Worm (Caenorhabditis elegans) whole organism, mixed stage, embryonic: ENCODE results near the gene Y39B6A.25.

ENCODE experiments used
- M03D4.4 ChIP-seq: sonication (generic microtip); optimal IDR thresholded peaks from 2 replicates; lab custom pipeline; 2017; ENCODE audit warnings: mild to moderate bottlenecking, missing genetic modification characterization, missing compliant biosample characterization
- bed-3 ChIP-seq: fragments of 200-800 bp; sonication (Bioruptor generic); optimal IDR thresholded peaks from 3 replicates; lab custom pipeline; 2018; ENCODE audit warnings: mild to moderate bottlenecking, missing genetic modification characterization, moderate library complexity, missing compliant biosample characterization
- blmp-1 ChIP-seq: fragments of 150-350 bp; optimal IDR thresholded peaks from 2 replicates; lab custom pipeline; 2014; ENCODE audit warnings: missing biosample characterization, missing genetic modification characterization
- ceh-39 ChIP-seq: fragments of 150-350 bp; optimal IDR thresholded peaks from 2 replicates; lab custom pipeline; 2014; ENCODE audit warnings: missing biosample characterization, missing genetic modification characterization
- cnd-1 ChIP-seq: fragments of 200-800 bp; sonication (Bioruptor generic); optimal IDR thresholded peaks from 2 replicates; lab custom pipeline; 2018; ENCODE audit warnings: mild to moderate bottlenecking, missing genetic modification characterization, missing compliant biosample characterization
- elt-1 ChIP-seq: sonication (generic microtip); optimal IDR thresholded peaks from 2 replicates; lab custom pipeline; 2017; ENCODE audit warnings: missing genetic modification characterization, mild to moderate bottlenecking, missing compliant biosample characterization, antibody characterized with exemption, moderate library complexity, borderline replicate concordance; ENCODE audit not compliant: insufficient read depth
- elt-3 ChIP-seq: fragments of 150-350 bp; optimal IDR thresholded peaks from 2 replicates; lab custom pipeline; 2014; ENCODE audit warnings: missing biosample characterization, missing genetic modification characterization
- flh-1 ChIP-seq: fragments of 200-800 bp; sonication (Bioruptor generic); optimal IDR thresholded peaks from 2 replicates; lab custom pipeline; 2018; ENCODE audit warnings: mild to moderate bottlenecking, missing genetic modification characterization, moderate library complexity, missing compliant biosample characterization
- ham-2 ChIP-seq: fragments of 200-800 bp; sonication (Bioruptor generic); optimal IDR thresholded peaks from 2 replicates; lab custom pipeline; 2018; ENCODE audit warnings: mild to moderate bottlenecking, missing genetic modification characterization, missing compliant biosample characterization
- hlh-1 ChIP-seq: fragments of 150-350 bp; optimal IDR thresholded peaks from 2 replicates; lab custom pipeline; 2014; ENCODE audit warnings: missing biosample characterization, missing genetic modification reagents, missing genetic modification characterization
- lin-13 ChIP-seq: fragments of 150-350 bp; optimal IDR thresholded peaks from 2 replicates; lab custom pipeline; 2014; ENCODE audit warnings: missing biosample characterization, missing genetic modification characterization
- lsy-2 ChIP-seq: fragments of 150-350 bp; optimal IDR thresholded peaks from 2 replicates; lab custom pipeline; 2014; ENCODE audit warnings: missing biosample characterization, missing genetic modification characterization
- mab-5 ChIP-seq: fragments of 150-350 bp; optimal IDR thresholded peaks from 2 replicates; lab custom pipeline; 2014; ENCODE audit warnings: missing biosample characterization, missing genetic modification characterization
- mep-1 ChIP-seq: fragments of 150-350 bp; optimal IDR thresholded peaks from 2 replicates; lab custom pipeline; 2017; ENCODE audit warnings: missing biosample characterization, missing genetic modification reagents, missing genetic modification characterization, inconsistent platforms
- mls-2 ChIP-seq: sonication (generic microtip); optimal IDR thresholded peaks from 2 replicates; lab custom pipeline; 2016; ENCODE audit warnings: mild to moderate bottlenecking, missing genetic modification characterization, moderate library complexity, missing compliant biosample characterization
- nhr-12 ChIP-seq: fragments of 150-350 bp; optimal IDR thresholded peaks from 2 replicates; lab custom pipeline; 2014; ENCODE audit warnings: missing biosample characterization, missing genetic modification characterization
- nhr-2 ChIP-seq: fragments of 150-350 bp; optimal IDR thresholded peaks from 2 replicates; lab custom pipeline; 2014; ENCODE audit warnings: missing biosample characterization, missing genetic modification characterization
- nhr-237 ChIP-seq: fragments of 150-350 bp; optimal IDR thresholded peaks from 2 replicates; lab custom pipeline; 2014; ENCODE audit warnings: missing biosample characterization, missing genetic modification characterization
- nhr-28 ChIP-seq: fragments of 150-350 bp; optimal IDR thresholded peaks from 2 replicates; lab custom pipeline; 2014; ENCODE audit warnings: missing biosample characterization, missing genetic modification characterization
- nhr-76 ChIP-seq: sonication (generic microtip); optimal IDR thresholded peaks from 2 replicates; lab custom pipeline; 2017; ENCODE audit warnings: missing biosample characterization, missing genetic modification characterization
- pha-4 ChIP-seq: fragments of 150-350 bp; optimal IDR thresholded peaks from 2 replicates; lab custom pipeline; 2018; ENCODE audit warnings: missing biosample characterization, missing genetic modification reagents, missing genetic modification characterization
- sem-2 ChIP-seq: fragments of 200-800 bp; sonication (Bioruptor generic); optimal IDR thresholded peaks from 2 replicates; lab custom pipeline; 2018; ENCODE audit warnings: mild to moderate bottlenecking, missing genetic modification characterization, missing compliant biosample characterization
- snpc-4 ChIP-seq: fragments of 150-350 bp; optimal IDR thresholded peaks from 2 replicates; lab custom pipeline; 2014; ENCODE audit warnings: missing biosample characterization, missing genetic modification characterization
- sptf-1 ChIP-seq: sonication (generic microtip); optimal IDR thresholded peaks from 2 replicates; lab custom pipeline; 2017; ENCODE audit warnings: mild to moderate bottlenecking, missing genetic modification characterization, moderate library complexity, missing compliant biosample characterization
- tbx-8 ChIP-seq: fragments of 200-800 bp; sonication (Bioruptor generic); optimal IDR thresholded peaks from 2 replicates; lab custom pipeline; 2018; ENCODE audit warnings: mild to moderate bottlenecking, missing genetic modification characterization, moderate library complexity, missing compliant biosample characterization
- unc-120 ChIP-seq: sonication (generic microtip); optimal IDR thresholded peaks from 2 replicates; lab custom pipeline; 2017; ENCODE audit warnings: missing genetic modification characterization, missing compliant biosample characterization; ENCODE audit not compliant: poor library complexity, severe bottlenecking
- unc-39 ChIP-seq: fragments of 150-350 bp; optimal IDR thresholded peaks from 2 replicates; lab custom pipeline; 2014; ENCODE audit warnings: missing biosample characterization, missing genetic modification characterization
- zip-8 ChIP-seq: fragments of 150-350 bp; optimal IDR thresholded peaks from 2 replicates; lab custom pipeline; 2014; ENCODE audit warnings: missing biosample characterization, missing genetic modification characterization
- ztf-11 ChIP-seq: fragments of 150-350 bp; optimal IDR thresholded peaks from 2 replicates; lab custom pipeline; 2014; ENCODE audit warnings: missing biosample characterization, missing genetic modification characterization

The Y39B6A.25 gene

ce11 chrV:19027338-19027737, 1.1 kb downstream of the Y39B6A.25 start:
- TF ChIP-seq nhr-28 (tag; lab: Kevin White, UChicago) (no peak), tbx-8 (GFP tag; lab: Kevin White, UChicago) (no peak), ztf-11 (no peak), nhr-12 (tag; lab: Kevin White, UChicago) (no peak), sem-2 (GFP tag; lab: Kevin White, UChicago) (no peak), nhr-237 (tag; lab: Kevin White, UChicago) (no peak), unc-120 (tag; lab: Kevin White, UChicago) (no peak), ham-2 (GFP tag; lab: Kevin White, UChicago) (no peak), pha-4 (no peak), sptf-1 (tag; lab: Kevin White, UChicago) (no peak), mab-5 (no peak), ceh-39 (tag; lab: Kevin White, UChicago) (no peak), mls-2 (tag; lab: Kevin White, UChicago) (no peak), blmp-1 (tag; lab: Kevin White, UChicago) (no peak), cnd-1 (tag; lab: Kevin White, UChicago) (no peak), nhr-2 (no peak)

DNA sequence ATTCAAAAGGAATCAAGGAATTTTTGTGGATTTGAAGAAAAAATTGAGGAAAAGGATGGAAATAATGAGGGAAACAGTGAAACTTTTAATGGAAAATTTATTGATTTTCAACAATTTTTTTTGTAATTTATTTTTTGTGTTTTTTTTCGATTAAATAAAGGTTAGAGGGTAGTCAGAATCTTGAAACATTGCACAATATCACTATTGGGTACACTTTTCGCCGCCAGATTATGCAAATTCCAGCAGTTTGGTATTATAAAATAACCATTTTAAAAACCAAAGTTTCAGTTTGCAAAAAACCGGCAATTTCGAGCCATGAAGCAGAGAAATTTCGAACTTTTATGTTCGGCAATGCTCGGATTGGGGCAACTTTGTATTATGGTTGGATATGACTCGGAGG, 5.2 kb downstream of the Y39B6A.25 start, which contains the start of gene Y39B6A.27:
Gene Y39B6A.27, plus strand, starts transcription at position 301 of the 400 bp plus-strand sequence.
- TF ChIP-seq bed-3 (GFP tag; lab: Kevin White, UChicago) (no peak), zip-8 (no peak), elt-3 (tag; lab: Kevin White, UChicago) (no peak), lin-13 (no peak), unc-39 (no peak), flh-1 (GFP tag; lab: Kevin White, UChicago) (no peak), nhr-12 (tag; lab: Kevin White, UChicago) (no peak)

DNA sequence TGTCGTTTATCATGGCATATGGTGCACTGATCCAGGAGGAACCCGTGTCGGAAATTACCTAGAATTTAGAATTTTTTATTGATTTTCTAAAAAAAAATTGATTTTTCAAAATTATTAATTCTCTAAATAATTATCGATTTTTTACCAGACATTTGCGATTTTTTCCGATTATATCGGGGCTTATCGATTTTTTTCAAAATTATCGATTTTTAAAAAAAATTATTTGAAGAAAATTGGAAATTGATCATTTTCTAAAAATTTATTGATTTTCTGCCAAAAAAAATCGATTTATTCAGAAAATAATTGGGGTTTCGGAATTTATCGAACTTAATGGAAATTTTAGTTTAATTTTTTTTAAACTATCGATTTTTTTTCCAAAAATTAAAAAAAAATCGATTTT, 9.8 kb downstream of the Y39B6A.25 start:
- no peak for TF ChIP-seq unc-120 (tag; lab: Kevin White, UChicago)
- no peak for TF ChIP-seq zip-8
- no peak for TF ChIP-seq lsy-2 (tag; lab: Kevin White, UChicago)
- no peak for TF ChIP-seq mep-1 (tag; lab: Kevin White, UChicago)
- no peak for TF ChIP-seq cnd-1 (tag; lab: Kevin White, UChicago)
- TF ChIP-seq nhr-2: no peak
- TF ChIP-seq mls-2 (tag; lab: Kevin White, UChicago): no peak
- TF ChIP-seq nhr-237 (tag; lab: Kevin White, UChicago): no peak
- TF ChIP-seq snpc-4 (tag; lab: Kevin White, UChicago): no peak
- no peak for TF ChIP-seq ceh-39 (tag; lab: Kevin White, UChicago)
- TF ChIP-seq blmp-1 (tag; lab: Kevin White, UChicago): no peak
- TF ChIP-seq ztf-11: no peak

- TF ChIP-seq blmp-1 (tag; lab: Kevin White, UChicago): no peak
- TF ChIP-seq ham-2 (GFP tag; lab: Kevin White, UChicago): no peak
- TF ChIP-seq bed-3 (GFP tag; lab: Kevin White, UChicago): no peak
These were observed 11.0 kb downstream of the Y39B6A.25 start, which contains the start of gene asp-17 for ce11 chrV:19037222-19037621. TSS of gene asp-17 (minus strand) at chrV:19037322.

ce11 chrV:19042256-19042655, 16.0 kb downstream of the Y39B6A.25 start, which contains the start of gene asp-16:
TSS of gene asp-16 (minus strand) at chrV:19042605.
- no peak for TF ChIP-seq ceh-39 (tag; lab: Kevin White, UChicago)
- TF ChIP-seq elt-1 (tag; lab: Kevin White, UChicago): no peak
- no peak for TF ChIP-seq nhr-76 (tag; lab: Kevin White, UChicago)
- no peak for TF ChIP-seq blmp-1 (tag; lab: Kevin White, UChicago)
- TF ChIP-seq hlh-1: no peak

ce11 chrV:19044753-19045152, 18.5 kb downstream of the Y39B6A.25 start, which contains the start of gene asp-15:
TSS of gene asp-15 (minus strand) at chrV:19044853.
- TF ChIP-seq lin-13 (no peak), unc-120 (tag; lab: Kevin White, UChicago) (no peak), sptf-1 (tag; lab: Kevin White, UChicago) (no peak), nhr-76 (tag; lab: Kevin White, UChicago) (no peak), cnd-1 (tag; lab: Kevin White, UChicago) (no peak), blmp-1 (tag; lab: Kevin White, UChicago) (no peak), M03D4.4 (tag; lab: Kevin White, UChicago) (no peak), elt-1 (tag; lab: Kevin White, UChicago) (no peak)
